Worm (Caenorhabditis elegans): ENCODE measurements around the gene pnp-1.
A peak's percentile ranks its signal among the peaks of the same experiment; 100 is the strongest.

Gene pnp-1

ce11 chrIV:259142-259541 is 39.0 kb downstream of the pnp-1 start, which contains the start of gene dpy-9:
TSS of gene dpy-9 (minus strand) at chrIV:259204.
- no peak for TF ChIP-seq hlh-30 (tag; optimal IDR thresholded peaks at IDR 0.05; ENCODE audit: insufficient read depth)
- no peak for TF ChIP-seq pha-4 (GFP tag; IDR thresholded peaks at IDR 0.05)
- no peak for TF ChIP-seq pha-4 (tag; optimal IDR thresholded peaks at IDR 0.05)

- no peak for TF ChIP-seq Y5F2A.4 (GFP tag; optimal IDR thresholded peaks at IDR 0.05)
- TF ChIP-seq set-16 (GFP tag; IDR thresholded peaks at IDR 0.05) = peak; percentile 64
These were observed 39.7 kb downstream of the pnp-1 start for ce11 chrIV:258362-258761.

ce11 chrIV:257095-257494 is 41.0 kb downstream of the pnp-1 start, which contains the start of gene R02D3.8:
TSS of gene R02D3.8 (minus strand) at chrIV:257203.
- TF ChIP-seq R02D3.7 (tag; optimal IDR thresholded peaks at IDR 0.05) (peak; percentile 98), hif-1 (tag; optimal IDR thresholded peaks at IDR 0.05) (peak in 1 of 2 experiments; percentile 73), duxl-1 (tag; optimal IDR thresholded peaks at IDR 0.05; ENCODE audit: poor library complexity) (peak; percentile 27), zip-2 (tag; optimal IDR thresholded peaks at IDR 0.05) (no peak), unc-130 (GFP tag; optimal IDR thresholded peaks at IDR 0.05) (peak; percentile 4), nhr-76 (tag; optimal IDR thresholded peaks at IDR 0.05) (no peak), unc-62 (GFP tag; optimal IDR thresholded peaks at IDR 0.05 in 1 of 2) (peak in 1 of 2 experiments; percentile 14), unc-62 (tag; optimal IDR thresholded peaks at IDR 0.05) (no peak), daf-19 (GFP tag; conservative IDR thresholded peaks at IDR 0.05) (no peak), lsy-2 (tag; optimal IDR thresholded peaks at IDR 0.05) (peak in 1 of 2 experiments; percentile 63), attf-4 (tag; optimal IDR thresholded peaks at IDR 0.05) (no peak), lin-13 (GFP tag; optimal IDR thresholded peaks at IDR 0.05) (no peak), mes-2 (tag; optimal IDR thresholded peaks at IDR 0.05; ENCODE audit: poor library complexity, severe bottlenecking) (peak; percentile 94), F10B5.3 (tag; optimal IDR thresholded peaks at IDR 0.05) (no peak), daf-16 (GFP tag; optimal IDR thresholded peaks at IDR 0.05) (no peak), daf-16 (tag; optimal IDR thresholded peaks at IDR 0.05) (peak; percentile 29), ztf-7 (tag; optimal IDR thresholded peaks at IDR 0.05) (peak; percentile 3), nhr-28 (tag; optimal IDR thresholded peaks at IDR 0.05) (peak; percentile 17), mxl-3 (GFP tag; optimal IDR thresholded peaks at IDR 0.05) (no peak), dpl-1 (GFP tag; optimal IDR thresholded peaks at IDR 0.05) (peak; percentile 56), nhr-48 (tag; optimal IDR thresholded peaks at IDR 0.05) (no peak), zag-1 (tag; optimal IDR thresholded peaks at IDR 0.05) (no peak), aly-2 (tag; optimal IDR thresholded peaks at IDR 0.05) (no peak), ceh-44 (GFP tag; IDR thresholded peaks at IDR 0.05) (no peak), dve-1 (tag; optimal IDR thresholded peaks at IDR 0.05; ENCODE audit: insufficient read depth) (peak; percentile 59), daf-8 (GFP tag; IDR thresholded peaks at IDR 0.05) (no peak), lin-38 (GFP tag; IDR thresholded peaks at IDR 0.05) (peak; percentile 38), D1046.2 (GFP tag; IDR thresholded peaks at IDR 0.05) (no peak)

- TF ChIP-seq mxl-2 (GFP tag; conservative IDR thresholded peaks at IDR 0.05) (no peak), mes-2 (tag; optimal IDR thresholded peaks at IDR 0.05; ENCODE audit: poor library complexity, severe bottlenecking) (peak; percentile 92), nhr-76 (tag; optimal IDR thresholded peaks at IDR 0.05) (no peak), F49E8.2 (tag; optimal IDR thresholded peaks at IDR 0.05; ENCODE audit: borderline replicate concordance) (no peak), lsy-2 (tag; optimal IDR thresholded peaks at IDR 0.05) (peak; percentile 29 to 90), nhr-11 (tag; optimal IDR thresholded peaks at IDR 0.05) (peak; percentile 73), zfp-3 (GFP tag; conservative IDR thresholded peaks at IDR 0.05) (no peak), nhr-28 (tag; optimal IDR thresholded peaks at IDR 0.05) (peak; percentile 47), hlh-11 (tag; optimal IDR thresholded peaks at IDR 0.05) (peak; percentile 1), sdz-12 (GFP tag; optimal IDR thresholded peaks at IDR 0.05) (no peak), dpl-1 (GFP tag; optimal IDR thresholded peaks at IDR 0.05) (peak; percentile 95), unc-62 (GFP tag; optimal IDR thresholded peaks at IDR 0.05 in 1 of 2) (peak in 1 of 2 experiments; percentile 49), unc-62 (tag; optimal IDR thresholded peaks at IDR 0.05) (no peak), duxl-1 (tag; optimal IDR thresholded peaks at IDR 0.05; ENCODE audit: poor library complexity) (no peak), ama-1 (optimal IDR thresholded peaks at IDR 0.05) (peak; percentile 42), lin-1 (GFP tag; IDR thresholded peaks at IDR 0.05) (no peak), mep-1 (tag; optimal IDR thresholded peaks at IDR 0.05) (peak; percentile 74), attf-4 (tag; optimal IDR thresholded peaks at IDR 0.05) (no peak), mdl-1 (tag; optimal IDR thresholded peaks at IDR 0.05) (peak in 1 of 2 experiments; percentile 55), lim-7 (GFP tag; IDR thresholded peaks at IDR 0.05) (no peak), hif-1 (tag; optimal IDR thresholded peaks at IDR 0.05) (peak in 1 of 2 experiments; percentile 61), dve-1 (tag; optimal IDR thresholded peaks at IDR 0.05; ENCODE audit: insufficient read depth) (peak; percentile 83), daf-19 (GFP tag; conservative IDR thresholded peaks at IDR 0.05) (no peak), nhr-6 (tag; optimal IDR thresholded peaks at IDR 0.05) (peak; percentile 89), lin-38 (GFP tag; IDR thresholded peaks at IDR 0.05) (peak; percentile 95)
These were observed 42.7 kb downstream of the pnp-1 start, which contains the start of gene rcat-1 for ce11 chrIV:255379-255857. TSS of gene rcat-1 (minus strand) at chrIV:255429.
